Fruit fly (Drosophila melanogaster) whole organism, prepupa: ENCODE measurements around the gene Pop4.

Source experiments
- Blimp-1 ChIP-seq: fragments of 200-800 bp; sonication (Bioruptor generic); optimal IDR thresholded peaks from 3 replicates; lab custom pipeline; 2017; ENCODE audit warnings: missing biosample characterization, missing genetic modification characterization, mild to moderate bottlenecking, moderate library complexity, missing genetic modification reagents
- CG10669 ChIP-seq: fragments of 200-800 bp; sonication (Bioruptor generic); optimal IDR thresholded peaks from 3 replicates; lab custom pipeline; 2018; ENCODE audit warnings: missing biosample characterization, mild to moderate bottlenecking, missing genetic modification characterization, moderate library complexity
- CG11294 ChIP-seq: fragments of 200-800 bp; sonication (Bioruptor generic); IDR thresholded peaks from 2 replicates; pipeline ENCODE4 v1.3.6; 2022; ENCODE audit warnings: missing biosample characterization, missing genetic modification characterization
- CG11762 ChIP-seq: fragments of 200-800 bp; sonication (Bioruptor generic); optimal IDR thresholded peaks from 3 replicates; lab custom pipeline; 2016; ENCODE audit warnings: missing biosample characterization, missing genetic modification characterization; ENCODE audit not compliant: insufficient read depth
- CG3032 ChIP-seq: fragments of 200-800 bp; optimal IDR thresholded peaks from 2 replicates; lab custom pipeline; 2019; ENCODE audit warnings: missing biosample characterization, mild to moderate bottlenecking, missing genetic modification characterization, moderate library complexity
- CG32006 ChIP-seq: fragments of 200-800 bp; sonication (Bioruptor generic); optimal IDR thresholded peaks from 3 replicates; lab custom pipeline; 2017; ENCODE audit warnings: missing biosample characterization, mild to moderate bottlenecking, missing genetic modification characterization
- CG4318 ChIP-seq: fragments of 200-800 bp; sonication (Bioruptor generic); optimal IDR thresholded peaks from 3 replicates; lab custom pipeline; 2017; ENCODE audit warnings: missing biosample characterization, mild to moderate bottlenecking, missing genetic modification characterization
- CG6163 ChIP-seq: fragments of 200-800 bp; sonication (Bioruptor generic); IDR thresholded peaks from 3 replicates; pipeline ENCODE4 v1.3.6; 2022; ENCODE audit warnings: missing biosample characterization, missing genetic modification characterization
- CG6854 ChIP-seq: fragments of 200-800 bp; sonication (Bioruptor generic); optimal IDR thresholded peaks from 2 replicates; lab custom pipeline; 2017; ENCODE audit warnings: missing biosample characterization, mild to moderate bottlenecking, missing genetic modification characterization
- CG8319 ChIP-seq: fragments of 200-800 bp; sonication (Bioruptor generic); optimal IDR thresholded peaks from 3 replicates; lab custom pipeline; 2016; ENCODE audit warnings: missing biosample characterization, missing genetic modification characterization
- Eip93F ChIP-seq: fragments of 200-800 bp; sonication (Bioruptor generic); optimal IDR thresholded peaks from 2 replicates; lab custom pipeline; 2016; ENCODE audit warnings: missing biosample characterization, mild to moderate bottlenecking, missing genetic modification characterization
- Ets21C ChIP-seq: fragments of 200-800 bp; sonication (Bioruptor generic); optimal IDR thresholded peaks from 3 replicates; lab custom pipeline; 2016; ENCODE audit warnings: missing biosample characterization, missing genetic modification characterization
- Ets96B ChIP-seq: fragments of 200-800 bp; optimal IDR thresholded peaks from 2 replicates; lab custom pipeline; 2019; ENCODE audit warnings: missing biosample characterization, mild to moderate bottlenecking, missing genetic modification characterization, moderate library complexity
- OdsH ChIP-seq: fragments of 200-800 bp; sonication (Bioruptor generic); optimal IDR thresholded peaks from 3 replicates; lab custom pipeline; 2016; ENCODE audit warnings: missing biosample characterization, missing genetic modification characterization
- Sox15 ChIP-seq: fragments of 200-800 bp; sonication (Bioruptor generic); optimal IDR thresholded peaks from 3 replicates; lab custom pipeline; 2016; ENCODE audit warnings: missing biosample characterization, missing genetic modification characterization
- achi ChIP-seq: fragments of 200-800 bp; sonication (Bioruptor generic); optimal IDR thresholded peaks from 3 replicates; lab custom pipeline; 2016; ENCODE audit warnings: missing biosample characterization, missing genetic modification characterization
- acj6 ChIP-seq: fragments of 200-800 bp; sonication (Bioruptor generic); optimal IDR thresholded peaks from 3 replicates; lab custom pipeline; 2016; ENCODE audit warnings: missing biosample characterization, missing genetic modification characterization
- esn ChIP-seq: fragments of 200-800 bp; sonication (Bioruptor generic); optimal IDR thresholded peaks from 2 replicates; lab custom pipeline; 2016; ENCODE audit warnings: missing biosample characterization, mild to moderate bottlenecking, missing genetic modification characterization, moderate library complexity
- fkh ChIP-seq: fragments of 200-800 bp; sonication (Bioruptor generic); optimal IDR thresholded peaks from 3 replicates; lab custom pipeline; 2017; ENCODE audit warnings: missing biosample characterization, mild to moderate bottlenecking, missing genetic modification characterization, moderate library complexity
- net ChIP-seq: fragments of 200-800 bp; sonication (Bioruptor generic); optimal IDR thresholded peaks from 3 replicates; lab custom pipeline; 2016; ENCODE audit warnings: missing biosample characterization, missing genetic modification characterization
- pdm3 ChIP-seq: fragments of 200-800 bp; sonication (Bioruptor generic); optimal IDR thresholded peaks from 3 replicates; lab custom pipeline; 2016; ENCODE audit warnings: missing biosample characterization, missing genetic modification characterization
- salr ChIP-seq, 2 experiments: fragments of 200-800 bp; sonication (Bioruptor generic); optimal IDR thresholded peaks; 3 replicates each; lab custom pipeline; 2016 to 2018; ENCODE audit warnings: missing biosample characterization in 2 of 2, missing genetic modification characterization in 2 of 2, mild to moderate bottlenecking in 1 of 2
- spab ChIP-seq: fragments of 200-800 bp; sonication (Bioruptor generic); optimal IDR thresholded peaks from 2 replicates; lab custom pipeline; 2017; ENCODE audit warnings: missing biosample characterization, mild to moderate bottlenecking, missing genetic modification characterization, missing genetic modification reagents
- ss ChIP-seq, 2 experiments: fragments of 200-800 bp; sonication (Bioruptor generic); optimal IDR thresholded peaks; 2 replicates in 1 of 2; 3 replicates in 1 of 2; lab custom pipeline; 2017 to 2018; ENCODE audit warnings: mild to moderate bottlenecking in 2 of 2, missing biosample characterization in 2 of 2, missing genetic modification characterization in 2 of 2, moderate library complexity in 1 of 2
- svp ChIP-seq: fragments of 200-800 bp; sonication (Bioruptor generic); peaks from one replicate; lab custom pipeline; 2016; ENCODE audit warnings: missing biosample characterization, missing genetic modification characterization
- vri ChIP-seq: fragments of 200-800 bp; sonication (Bioruptor generic); optimal IDR thresholded peaks from 3 replicates; lab custom pipeline; 2016; ENCODE audit warnings: missing biosample characterization, mild to moderate bottlenecking, missing genetic modification characterization

Gene Pop4

dm6 chr3L:7941514-7941913 lies 36.9 kb downstream of the Pop4 start:
- TF ChIP-seq CG11294 (no peak), esn (GFP tag; lab: Kevin White, UChicago) (no peak), achi (GFP tag; lab: Kevin White, UChicago) (no peak), CG4318 (no peak), svp (GFP tag; lab: Kevin White, UChicago) (no peak), fkh (peak; percentile 66), CG10669 (no peak), vri (GFP tag; lab: Kevin White, UChicago) (no peak), ss (GFP tag; optimal IDR thresholded peaks at IDR 0.05; lab: Kevin White, UChicago) (no peak)

dm6 chr3L:7940558-7941238 lies 37.8 kb downstream of the Pop4 start:
- TF ChIP-seq vri (GFP tag; lab: Kevin White, UChicago) (peak; percentile 40), net (GFP tag; lab: Kevin White, UChicago) (no peak), acj6 (GFP tag; lab: Kevin White, UChicago) (no peak)

- no peak for TF ChIP-seq Ets96B
- TF ChIP-seq fkh, result peak; percentile 67
- no peak for TF ChIP-seq CG10669
- no peak for TF ChIP-seq CG6163
- TF ChIP-seq Eip93F, result no peak
These were observed 39.8 kb downstream of the Pop4 start for dm6 chr3L:7938638-7939037.

dm6 chr3L:7935933-7936494 lies 42.4 kb downstream of the Pop4 start, which contains the start of the genes syd and Srp9:
syd (minus strand) TSS chr3L:7936120.
Srp9 (plus strand) TSS chr3L:7936373.
- TF ChIP-seq svp (GFP tag; lab: Kevin White, UChicago) (peak; percentile 28), CG6854 (GFP tag; lab: Kevin White, UChicago) (peak; percentile 51), pdm3 (no peak), fkh (peak; percentile 7)

- TF ChIP-seq Ets21C (GFP tag; lab: Kevin White, UChicago) (no peak), svp (GFP tag; lab: Kevin White, UChicago) (peak; percentile 72)
- TF ChIP-seq, all 60 proteins: peak for 1
These were observed 43.0 kb downstream of the Pop4 start for dm6 chr3L:7935409-7935932.

dm6 chr3L:7934857-7935256 lies 43.6 kb downstream of the Pop4 start:
- TF ChIP-seq vri (GFP tag; lab: Kevin White, UChicago), result peak; percentile 62
- no peak for TF ChIP-seq Blimp-1 (GFP tag; lab: Kevin White, UChicago)
- no peak for TF ChIP-seq CG32006 (GFP tag; lab: Kevin White, UChicago)
- TF ChIP-seq CG11762 (GFP tag; lab: Kevin White, UChicago), result no peak
- no peak for TF ChIP-seq spab (GFP tag; lab: Kevin White, UChicago)
- TF ChIP-seq CG6163, result no peak
- no peak for TF ChIP-seq fkh

- TF ChIP-seq CG8319 (GFP tag; lab: Kevin White, UChicago) (no peak), CG11762 (GFP tag; lab: Kevin White, UChicago) (no peak), OdsH (GFP tag; lab: Kevin White, UChicago) (no peak), CG6163 (no peak), salr (GFP tag; optimal IDR thresholded peaks at IDR 0.05; lab: Kevin White, UChicago) (no peak), CG3032 (tag; lab: Kevin White, UChicago) (no peak), CG10669 (no peak), Sox15 (GFP tag; lab: Kevin White, UChicago) (no peak)
These were observed 44.2 kb downstream of the Pop4 start for dm6 chr3L:7934200-7934599.
